Fruit fly (Drosophila melanogaster) whole organism, prepupa: ENCODE data around the gene Polr3G.

ENCODE experiments used
- Blimp-1 ChIP-seq: fragments of 200-800 bp; sonication (Bioruptor generic); optimal IDR thresholded peaks from 3 replicates; lab custom pipeline; 2017; ENCODE audit warnings: missing biosample characterization, missing genetic modification characterization, mild to moderate bottlenecking, moderate library complexity, missing genetic modification reagents
- CG10631 ChIP-seq: fragments of 200-800 bp; sonication (Bioruptor generic); optimal IDR thresholded peaks from 2 replicates; lab custom pipeline; 2016; ENCODE audit warnings: missing biosample characterization, missing genetic modification characterization
- CG10669 ChIP-seq: fragments of 200-800 bp; sonication (Bioruptor generic); optimal IDR thresholded peaks from 3 replicates; lab custom pipeline; 2018; ENCODE audit warnings: missing biosample characterization, mild to moderate bottlenecking, missing genetic modification characterization, moderate library complexity
- CG11294 ChIP-seq: fragments of 200-800 bp; sonication (Bioruptor generic); IDR thresholded peaks from 2 replicates; pipeline ENCODE4 v1.3.6; 2022; ENCODE audit warnings: missing biosample characterization, missing genetic modification characterization
- CG11762 ChIP-seq: fragments of 200-800 bp; sonication (Bioruptor generic); optimal IDR thresholded peaks from 3 replicates; lab custom pipeline; 2016; ENCODE audit warnings: missing biosample characterization, missing genetic modification characterization; ENCODE audit not compliant: insufficient read depth
- CG11902 ChIP-seq: fragments of 200-800 bp; sonication (Bioruptor generic); optimal IDR thresholded peaks from 3 replicates; lab custom pipeline; 2016; ENCODE audit warnings: missing biosample characterization, missing genetic modification characterization
- CG15336 ChIP-seq: fragments of 200-800 bp; sonication (Bioruptor generic); IDR thresholded peaks from 2 replicates; pipeline ENCODE4 v1.3.6; 2022; ENCODE audit warnings: missing biosample characterization, missing genetic modification characterization
- CG1621 ChIP-seq: fragments of 200-800 bp; sonication (Bioruptor generic); optimal IDR thresholded peaks from 3 replicates; lab custom pipeline; 2018; ENCODE audit warnings: missing biosample characterization, mild to moderate bottlenecking, missing genetic modification characterization
- CG16779 ChIP-seq: fragments of 200-800 bp; sonication (Bioruptor generic); optimal IDR thresholded peaks from 3 replicates; lab custom pipeline; 2017; ENCODE audit warnings: missing biosample characterization, mild to moderate bottlenecking, missing genetic modification characterization
- CG31627 ChIP-seq: fragments of 200-800 bp; sonication (Bioruptor generic); optimal IDR thresholded peaks from 3 replicates; lab custom pipeline; 2016; ENCODE audit warnings: missing biosample characterization, missing genetic modification characterization
- CG3919 ChIP-seq: fragments of 200-800 bp; sonication (Bioruptor generic); optimal IDR thresholded peaks from 3 replicates; lab custom pipeline; 2016; ENCODE audit warnings: missing biosample characterization, missing genetic modification characterization
- CG4318 ChIP-seq: fragments of 200-800 bp; sonication (Bioruptor generic); optimal IDR thresholded peaks from 3 replicates; lab custom pipeline; 2017; ENCODE audit warnings: missing biosample characterization, mild to moderate bottlenecking, missing genetic modification characterization
- CG6163 ChIP-seq: fragments of 200-800 bp; sonication (Bioruptor generic); IDR thresholded peaks from 3 replicates; pipeline ENCODE4 v1.3.6; 2022; ENCODE audit warnings: missing biosample characterization, missing genetic modification characterization
- CG6276 ChIP-seq: fragments of 200-800 bp; sonication (Bioruptor generic); optimal IDR thresholded peaks from 2 replicates; lab custom pipeline; 2017; ENCODE audit warnings: missing biosample characterization, mild to moderate bottlenecking, missing genetic modification characterization
- CG6792 ChIP-seq: fragments of 200-800 bp; sonication (Bioruptor generic); optimal IDR thresholded peaks from 3 replicates; lab custom pipeline; 2016; ENCODE audit warnings: missing biosample characterization, missing genetic modification characterization
- CG6808 ChIP-seq: fragments of 200-800 bp; sonication (Bioruptor generic); optimal IDR thresholded peaks from 3 replicates; lab custom pipeline; 2017; ENCODE audit warnings: missing biosample characterization, missing genetic modification characterization, mild to moderate bottlenecking, moderate library complexity, missing genetic modification reagents
- CG6854 ChIP-seq: fragments of 200-800 bp; sonication (Bioruptor generic); optimal IDR thresholded peaks from 2 replicates; lab custom pipeline; 2017; ENCODE audit warnings: missing biosample characterization, mild to moderate bottlenecking, missing genetic modification characterization
- CG7368 ChIP-seq: fragments of 200-800 bp; sonication (Bioruptor generic); optimal IDR thresholded peaks from 3 replicates; lab custom pipeline; 2016; ENCODE audit warnings: missing biosample characterization, missing genetic modification characterization
- CG8319 ChIP-seq: fragments of 200-800 bp; sonication (Bioruptor generic); optimal IDR thresholded peaks from 3 replicates; lab custom pipeline; 2016; ENCODE audit warnings: missing biosample characterization, missing genetic modification characterization
- CG9139 ChIP-seq: fragments of 200-800 bp; sonication (Bioruptor generic); optimal IDR thresholded peaks from 3 replicates; lab custom pipeline; 2017; ENCODE audit warnings: missing biosample characterization, mild to moderate bottlenecking, missing genetic modification characterization
- Eip75B ChIP-seq: fragments of 200-800 bp; sonication (Bioruptor generic); optimal IDR thresholded peaks from 3 replicates; lab custom pipeline; 2016; ENCODE audit warnings: missing biosample characterization, missing genetic modification characterization
- Eip78C ChIP-seq: fragments of 200-800 bp; sonication (Bioruptor generic); peaks from one replicate; lab custom pipeline; 2016; ENCODE audit warnings: missing biosample characterization, missing genetic modification characterization
- Gug ChIP-seq: fragments of 200-800 bp; sonication (Bioruptor generic); IDR thresholded peaks from 2 replicates; pipeline ENCODE4 v1.3.6; 2022; ENCODE audit warnings: missing biosample characterization, missing genetic modification characterization
- Hr38 ChIP-seq: sonication (Bioruptor generic); optimal IDR thresholded peaks from 2 replicates; lab custom pipeline; 2016; ENCODE audit warnings: missing biosample characterization, missing genetic modification characterization
- Hr39 ChIP-seq: fragments of 200-800 bp; sonication (Bioruptor generic); optimal IDR thresholded peaks from 2 replicates; lab custom pipeline; 2016; ENCODE audit warnings: missing biosample characterization, missing genetic modification characterization
- Met ChIP-seq: fragments of 200-800 bp; sonication (Bioruptor generic); optimal IDR thresholded peaks from 3 replicates; lab custom pipeline; 2016; ENCODE audit warnings: missing biosample characterization, missing genetic modification characterization
- OdsH ChIP-seq: fragments of 200-800 bp; sonication (Bioruptor generic); optimal IDR thresholded peaks from 3 replicates; lab custom pipeline; 2016; ENCODE audit warnings: missing biosample characterization, missing genetic modification characterization
- Smox ChIP-seq: fragments of 200-800 bp; sonication (Bioruptor generic); optimal IDR thresholded peaks from 3 replicates; lab custom pipeline; 2016; ENCODE audit warnings: missing biosample characterization, missing genetic modification characterization
- Sox102F ChIP-seq: fragments of 200-800 bp; sonication (Bioruptor generic); optimal IDR thresholded peaks from 2 replicates; lab custom pipeline; 2016; ENCODE audit warnings: missing biosample characterization, mild to moderate bottlenecking, missing genetic modification characterization
- Sox14 ChIP-seq: fragments of 200-800 bp; sonication (Bioruptor generic); optimal IDR thresholded peaks from 3 replicates; lab custom pipeline; 2016; ENCODE audit warnings: missing biosample characterization, missing genetic modification characterization
- Sox15 ChIP-seq: fragments of 200-800 bp; sonication (Bioruptor generic); optimal IDR thresholded peaks from 3 replicates; lab custom pipeline; 2016; ENCODE audit warnings: missing biosample characterization, missing genetic modification characterization
- achi ChIP-seq: fragments of 200-800 bp; sonication (Bioruptor generic); optimal IDR thresholded peaks from 3 replicates; lab custom pipeline; 2016; ENCODE audit warnings: missing biosample characterization, missing genetic modification characterization
- acj6 ChIP-seq: fragments of 200-800 bp; sonication (Bioruptor generic); optimal IDR thresholded peaks from 3 replicates; lab custom pipeline; 2016; ENCODE audit warnings: missing biosample characterization, missing genetic modification characterization
- dac ChIP-seq: fragments of 200-800 bp; sonication (Bioruptor generic); optimal IDR thresholded peaks from 2 replicates; lab custom pipeline; 2017; ENCODE audit warnings: missing biosample characterization, mild to moderate bottlenecking, missing genetic modification characterization
- dsx ChIP-seq: fragments of 200-800 bp; optimal IDR thresholded peaks from 3 replicates; lab custom pipeline; 2019; ENCODE audit warnings: missing biosample characterization, mild to moderate bottlenecking, missing genetic modification characterization, moderate library complexity; ENCODE audit not compliant: poor library complexity, severe bottlenecking
- eg ChIP-seq: fragments of 200-800 bp; sonication (Bioruptor generic); IDR thresholded peaks from 3 replicates; pipeline ENCODE4 v1.3.6; 2022; ENCODE audit warnings: missing biosample characterization, missing genetic modification characterization
- fd59A ChIP-seq: fragments of 200-800 bp; sonication (Bioruptor generic); optimal IDR thresholded peaks from 2 replicates; lab custom pipeline; 2017; ENCODE audit warnings: missing biosample characterization, mild to moderate bottlenecking, missing genetic modification characterization, missing genetic modification reagents
- fkh ChIP-seq: fragments of 200-800 bp; sonication (Bioruptor generic); optimal IDR thresholded peaks from 3 replicates; lab custom pipeline; 2017; ENCODE audit warnings: missing biosample characterization, mild to moderate bottlenecking, missing genetic modification characterization, moderate library complexity
- lz ChIP-seq: fragments of 200-800 bp; sonication (Bioruptor generic); optimal IDR thresholded peaks from 3 replicates; lab custom pipeline; 2016; ENCODE audit warnings: missing biosample characterization, missing genetic modification characterization
- net ChIP-seq: fragments of 200-800 bp; sonication (Bioruptor generic); optimal IDR thresholded peaks from 3 replicates; lab custom pipeline; 2016; ENCODE audit warnings: missing biosample characterization, missing genetic modification characterization
- pdm3 ChIP-seq: fragments of 200-800 bp; sonication (Bioruptor generic); optimal IDR thresholded peaks from 3 replicates; lab custom pipeline; 2016; ENCODE audit warnings: missing biosample characterization, missing genetic modification characterization
- salr ChIP-seq, 2 experiments: fragments of 200-800 bp; sonication (Bioruptor generic); optimal IDR thresholded peaks; 3 replicates each; lab custom pipeline; 2016 to 2018; ENCODE audit warnings: missing biosample characterization in 2 of 2, missing genetic modification characterization in 2 of 2, mild to moderate bottlenecking in 1 of 2
- spab ChIP-seq: fragments of 200-800 bp; sonication (Bioruptor generic); optimal IDR thresholded peaks from 2 replicates; lab custom pipeline; 2017; ENCODE audit warnings: missing biosample characterization, mild to moderate bottlenecking, missing genetic modification characterization, missing genetic modification reagents
- svp ChIP-seq: fragments of 200-800 bp; sonication (Bioruptor generic); peaks from one replicate; lab custom pipeline; 2016; ENCODE audit warnings: missing biosample characterization, missing genetic modification characterization
- topi ChIP-seq: fragments of 200-800 bp; sonication (Bioruptor generic); optimal IDR thresholded peaks from 3 replicates; lab custom pipeline; 2016; ENCODE audit warnings: missing biosample characterization, missing genetic modification characterization
- vri ChIP-seq: fragments of 200-800 bp; sonication (Bioruptor generic); optimal IDR thresholded peaks from 3 replicates; lab custom pipeline; 2016; ENCODE audit warnings: missing biosample characterization, mild to moderate bottlenecking, missing genetic modification characterization

Polr3G gene

DNA sequence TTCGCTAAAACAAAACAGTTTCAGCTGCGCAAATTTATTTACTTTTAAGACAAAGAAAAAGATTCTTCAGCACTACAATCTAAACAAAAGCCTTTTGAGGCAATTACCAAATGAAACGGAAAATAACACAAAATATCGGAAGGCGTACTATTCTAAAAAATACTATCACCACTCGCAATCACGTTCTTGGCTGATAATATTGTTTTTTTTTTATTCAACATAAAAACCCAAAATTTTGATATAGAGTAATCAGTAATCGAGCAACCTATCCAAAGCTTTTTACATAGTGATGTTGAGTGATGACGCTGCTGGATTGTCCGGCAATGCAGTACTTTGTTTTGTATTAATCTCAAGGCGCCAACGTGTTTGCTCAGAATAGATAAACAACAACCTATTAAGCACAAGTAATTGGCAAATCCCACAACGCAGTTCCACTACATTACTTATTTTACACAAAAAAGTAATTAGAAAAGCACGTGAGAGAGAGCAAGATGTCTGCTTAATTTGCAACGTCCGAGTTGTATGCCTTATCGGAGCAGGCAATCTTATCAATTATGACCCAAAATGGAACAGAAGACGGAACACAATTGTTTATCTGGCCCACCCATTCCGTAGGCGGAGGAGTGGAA is 4.1 kb upstream of the Polr3G start (continued):
- TF ChIP-seq CG6163 (0 out of 3 replicates have a peak, but pooled peaks have one; percentile 6), CG31627 (GFP tag; lab: Kevin White, UChicago) (peak; percentile 7)

DNA sequence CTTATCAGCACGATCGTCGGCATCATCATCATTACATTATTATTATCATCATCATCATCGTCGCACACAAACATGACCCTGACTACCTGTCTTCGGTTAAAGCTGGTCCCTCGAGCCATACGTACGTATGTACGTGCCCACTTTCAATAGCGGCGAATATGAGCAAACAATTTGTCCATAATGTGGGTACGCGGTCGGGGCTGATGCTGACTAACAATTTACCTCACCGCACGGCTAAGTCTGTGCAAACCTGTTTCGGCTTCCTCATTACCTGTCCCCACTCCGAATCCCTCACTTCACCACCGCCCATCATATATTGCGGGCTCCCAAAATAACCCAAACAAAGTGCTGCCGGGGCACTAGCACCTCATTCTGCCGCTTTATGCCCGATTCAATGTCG is 3.5 kb upstream of the Polr3G start:
- TF ChIP-seq CG10669 (GFP tag; lab: Kevin White, UChicago) (no peak), Hr39 (GFP tag; lab: Kevin White, UChicago) (no peak), Sox15 (GFP tag; lab: Kevin White, UChicago) (no peak), OdsH (GFP tag; lab: Kevin White, UChicago) (no peak), CG6792 (no peak), eg (GFP tag; lab: Robert Waterston, UW) (no peak), dsx (GFP tag; lab: Kevin White, UChicago) (peak; percentile 32), Smox (no peak), CG8319 (no peak), Eip78C (GFP tag; lab: Kevin White, UChicago) (no peak), CG7368 (GFP tag; lab: Kevin White, UChicago) (no peak), CG16779 (tag; lab: Kevin White, UChicago) (no peak), vri (GFP tag; lab: Kevin White, UChicago) (peak; percentile 26), fkh (GFP tag; lab: Kevin White, UChicago) (peak; percentile 68), pdm3 (GFP tag; lab: Kevin White, UChicago) (no peak), CG6163 (no peak), Gug (no peak), achi (GFP tag; lab: Kevin White, UChicago) (no peak), lz (GFP tag; lab: Kevin White, UChicago) (no peak), svp (GFP tag; lab: Kevin White, UChicago) (peak; percentile 18), CG3919 (no peak), fd59A (GFP tag; lab: Kevin White, UChicago) (no peak), Sox14 (GFP tag; lab: Kevin White, UChicago) (no peak), CG11762 (GFP tag; lab: Kevin White, UChicago) (no peak), CG6854 (GFP tag; lab: Kevin White, UChicago) (no peak), CG11294 (GFP tag; lab: Robert Waterston, UW) (no peak), acj6 (GFP tag; lab: Kevin White, UChicago) (no peak), dac (GFP tag; lab: Kevin White, UChicago) (no peak), Blimp-1 (GFP tag; lab: Kevin White, UChicago) (peak; percentile 36), Hr38 (no peak)

DNA sequence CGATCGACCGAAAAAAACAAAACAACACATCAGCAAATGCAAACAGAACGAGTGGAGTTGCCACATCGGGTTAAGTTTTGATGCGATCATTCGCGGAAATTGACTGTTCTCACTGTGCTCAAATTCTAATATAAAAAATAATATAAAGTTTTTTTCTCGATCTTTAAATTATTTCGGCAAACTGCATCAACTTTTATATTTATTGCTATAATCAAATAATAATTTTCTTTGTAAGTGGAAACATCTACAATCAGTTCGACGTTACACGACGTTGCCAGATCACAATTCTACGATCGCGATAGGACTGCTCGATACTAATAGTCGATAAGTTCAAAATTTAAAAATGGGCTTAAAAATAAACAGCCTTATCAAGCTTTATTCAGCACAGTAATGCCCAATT is 1.8 kb upstream of the Polr3G start, which contains the start of gene Gorab:
Gene Gorab (minus strand): TSS at position 58 of the 400 bp plus-strand sequence.
- TF ChIP-seq CG11762 (GFP tag; lab: Kevin White, UChicago) (peak; percentile 56), net (GFP tag; lab: Kevin White, UChicago) (peak; percentile 70), Sox15 (GFP tag; lab: Kevin White, UChicago) (peak; percentile 92), CG9139 (GFP tag; lab: Kevin White, UChicago) (no peak), CG16779 (tag; lab: Kevin White, UChicago) (no peak), Hr39 (GFP tag; lab: Kevin White, UChicago) (peak; percentile 92), CG7368 (GFP tag; lab: Kevin White, UChicago) (peak; percentile 72), CG1621 (peak; percentile 51), CG4318 (GFP tag; lab: Kevin White, UChicago) (peak; percentile 81), fkh (GFP tag; lab: Kevin White, UChicago) (peak; percentile 98), eg (GFP tag; lab: Robert Waterston, UW) (peak; percentile 97), Gug (peak; percentile 94), CG6276 (GFP tag; lab: Kevin White, UChicago) (peak; percentile 49), CG6854 (GFP tag; lab: Kevin White, UChicago) (no peak), spab (GFP tag; lab: Kevin White, UChicago) (peak; percentile 52), Met (GFP tag; lab: Kevin White, UChicago) (peak; percentile 86), CG6808 (GFP tag; lab: Kevin White, UChicago) (peak; percentile 31), CG11294 (GFP tag; lab: Robert Waterston, UW) (peak; percentile 90), CG15336 (peak; percentile 86), CG10631 (GFP tag; lab: Kevin White, UChicago) (peak; percentile 79), CG11902 (peak; percentile 92), topi (GFP tag; lab: Kevin White, UChicago) (peak; percentile 90), CG10669 (GFP tag; lab: Kevin White, UChicago) (peak; percentile 82), dac (GFP tag; lab: Kevin White, UChicago) (peak; percentile 46), Sox102F (peak; percentile 76), Eip75B (GFP tag; lab: Kevin White, UChicago) (peak; percentile 70), CG6792 (peak; percentile 64), pdm3 (GFP tag; lab: Kevin White, UChicago) (peak; percentile 90), salr (GFP tag; optimal IDR thresholded peaks at IDR 0.05; lab: Kevin White, UChicago) (peak; percentile 52 to 70)
